Worm (Caenorhabditis elegans): Measurements from ENCODE around the gene R53.4.

Gene R53.4

DNA sequence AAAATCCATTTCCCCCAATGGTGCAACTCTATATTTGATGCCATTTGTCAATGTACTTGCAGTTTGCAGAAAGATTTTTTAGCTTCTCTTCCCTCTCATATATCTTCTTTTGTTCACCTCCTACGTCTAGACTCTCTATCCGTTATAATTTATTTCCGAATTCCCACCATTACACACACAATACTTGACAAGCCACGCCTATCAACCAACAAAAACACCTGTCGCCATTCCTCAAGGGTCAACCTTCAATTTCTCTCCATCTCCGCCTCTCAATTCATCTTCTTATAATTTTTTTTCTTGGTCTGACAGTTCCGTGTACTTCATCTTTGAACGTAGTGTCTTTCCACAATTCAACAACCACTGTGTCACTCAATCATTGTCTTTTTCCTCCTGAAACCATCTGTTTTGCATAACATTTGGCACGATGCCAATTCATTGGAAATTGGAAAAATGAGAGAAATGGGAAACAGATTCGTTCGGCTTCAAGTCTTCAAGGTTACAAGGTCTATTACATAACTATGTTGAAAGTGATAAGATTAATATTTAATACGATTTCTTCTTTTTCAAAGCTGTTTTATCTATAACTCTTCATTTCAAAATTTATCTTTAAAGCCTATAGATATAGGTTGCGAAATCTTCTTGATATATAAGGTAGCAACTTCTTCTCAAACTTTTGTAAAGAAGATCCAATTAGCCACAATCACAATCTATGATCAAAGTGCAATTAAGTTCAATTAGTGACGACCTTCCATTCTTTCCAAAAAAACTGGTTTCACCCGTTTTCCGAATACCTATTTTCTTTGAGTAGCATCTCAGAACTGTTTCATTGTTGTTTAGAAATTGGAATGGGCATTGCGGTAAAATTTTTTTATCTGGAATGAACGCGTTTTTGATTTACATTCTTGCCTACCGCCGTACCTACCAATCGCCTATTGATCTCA, 19.1 kb upstream of the R53.4 start:
- no peak for TF ChIP-seq unc-62 (GFP tag; optimal IDR thresholded peaks at IDR 0.05)

DNA sequence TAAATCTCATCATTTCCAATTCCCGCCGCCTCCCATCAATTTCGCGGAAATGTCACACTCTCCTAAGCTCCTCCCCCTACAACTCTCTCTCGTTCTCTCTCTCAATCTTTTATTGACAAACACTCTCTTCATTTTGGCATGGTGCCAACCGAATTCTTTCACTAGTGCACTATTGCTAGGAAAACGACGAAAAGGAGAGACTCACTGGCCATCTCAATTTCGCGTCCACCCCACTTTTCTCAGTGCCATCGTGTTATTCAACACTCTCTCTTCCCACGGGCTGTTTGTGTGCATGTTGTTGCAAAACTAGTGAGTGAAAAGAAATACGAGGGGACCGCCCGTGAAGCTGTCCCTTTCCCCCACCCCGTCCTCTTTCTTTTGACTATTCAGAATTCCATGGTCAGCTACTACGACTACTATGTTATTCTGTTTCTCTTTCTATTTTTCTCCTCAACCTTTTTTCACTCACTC, 17.1 kb upstream of the R53.4 start:
- TF ChIP-seq unc-62 (GFP tag; optimal IDR thresholded peaks at IDR 0.05) = no peak

DNA sequence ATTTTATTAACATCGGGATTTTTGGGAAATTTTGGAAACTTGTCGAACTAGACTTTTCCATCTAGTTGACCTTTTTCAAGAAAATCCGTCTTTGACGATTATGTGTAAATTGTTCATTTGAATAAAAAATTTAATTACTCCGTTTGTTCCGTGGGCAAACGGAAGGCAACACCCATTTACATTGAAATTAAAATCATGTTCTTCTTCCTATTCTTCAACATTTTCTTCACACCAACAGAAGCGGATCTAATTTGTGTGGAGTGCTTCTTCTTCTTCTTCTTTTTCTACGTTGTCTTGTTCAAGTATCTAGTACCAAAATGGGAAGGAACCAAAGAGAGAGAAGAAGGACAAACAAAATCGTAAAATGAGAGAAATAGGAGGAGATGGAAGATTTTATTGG, 14.6 kb upstream of the R53.4 start:
- TF ChIP-seq unc-62 (GFP tag; optimal IDR thresholded peaks at IDR 0.05) = no peak

DNA sequence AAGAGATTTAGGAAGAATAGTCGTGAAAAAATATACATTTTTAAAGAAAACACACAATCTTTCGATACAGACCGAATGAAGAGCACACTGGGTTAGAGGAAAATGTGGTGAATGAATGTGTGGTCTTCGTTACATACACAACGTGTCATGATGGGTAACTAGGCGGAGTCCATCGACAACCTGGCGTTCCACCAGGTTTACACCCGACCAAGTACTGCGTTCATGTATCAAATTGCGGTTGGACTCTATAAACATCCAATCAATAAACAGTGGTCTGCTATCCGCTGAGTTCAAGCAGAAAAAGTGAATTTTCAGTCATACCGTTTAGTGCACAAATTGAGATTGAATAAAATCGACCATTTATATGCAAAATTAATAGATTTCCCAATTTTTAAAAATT, 13.9 kb upstream of the R53.4 start, which contains the start of gene sdz-38:
TSS of gene sdz-38 (minus strand) at position 101 of the 400 bp plus-strand sequence.
- no peak for TF ChIP-seq unc-62 (GFP tag; optimal IDR thresholded peaks at IDR 0.05)

DNA sequence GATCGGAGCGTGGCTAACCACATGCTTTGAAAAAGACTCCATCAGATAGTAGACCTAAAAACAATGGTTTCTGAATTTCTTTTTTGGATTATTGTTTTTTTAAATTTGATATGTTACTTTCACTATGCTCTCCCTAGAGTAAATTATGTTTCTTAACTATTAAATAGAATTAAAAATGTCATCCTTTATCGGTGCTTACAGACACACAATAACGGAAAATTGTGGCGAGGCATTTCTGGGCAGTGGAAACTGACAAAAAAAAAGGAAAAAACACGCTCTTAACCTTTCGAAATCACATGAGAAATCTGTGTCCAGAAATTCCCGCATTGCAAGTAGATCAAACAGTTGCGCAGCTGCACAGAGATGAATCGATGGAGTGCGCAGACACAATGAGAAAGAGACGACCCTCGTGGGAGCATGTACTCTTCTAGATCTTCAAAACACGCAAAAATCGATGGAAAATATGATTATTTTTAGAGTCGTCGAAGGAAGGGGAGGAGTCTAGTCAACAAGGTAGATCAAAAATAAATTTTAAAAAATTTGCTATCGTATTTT, 12.3 kb upstream of the R53.4 start, which contains the start of gene ZK892.6:
TSS of gene ZK892.6 (minus strand) at position 51 of the 555 bp plus-strand sequence.
- TF ChIP-seq unc-62 (GFP tag; optimal IDR thresholded peaks at IDR 0.05) = no peak

DNA sequence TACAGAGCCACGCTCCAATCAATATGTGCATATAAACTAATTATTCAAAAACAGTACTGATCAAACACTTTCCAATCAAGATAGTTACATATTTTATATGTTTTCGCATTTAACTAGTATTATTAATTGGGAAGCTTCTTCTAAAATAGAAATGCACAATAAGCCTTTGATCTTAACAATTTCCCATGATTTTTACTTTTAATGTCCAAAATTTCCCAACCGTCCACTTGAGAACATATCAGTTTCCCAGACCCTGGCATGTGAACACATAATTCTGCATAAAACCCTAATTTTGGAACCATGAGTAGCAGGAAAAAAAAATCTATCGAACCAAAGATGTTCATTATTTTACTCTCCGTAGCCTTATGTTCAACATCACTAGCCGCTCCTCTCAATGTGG, 8.6 kb upstream of the R53.4 start, which contains the start of gene R53.8:
TSS of gene R53.8 (plus strand) at position 301 of the 400 bp plus-strand sequence.
- TF ChIP-seq unc-62 (GFP tag; optimal IDR thresholded peaks at IDR 0.05) = no peak

DNA sequence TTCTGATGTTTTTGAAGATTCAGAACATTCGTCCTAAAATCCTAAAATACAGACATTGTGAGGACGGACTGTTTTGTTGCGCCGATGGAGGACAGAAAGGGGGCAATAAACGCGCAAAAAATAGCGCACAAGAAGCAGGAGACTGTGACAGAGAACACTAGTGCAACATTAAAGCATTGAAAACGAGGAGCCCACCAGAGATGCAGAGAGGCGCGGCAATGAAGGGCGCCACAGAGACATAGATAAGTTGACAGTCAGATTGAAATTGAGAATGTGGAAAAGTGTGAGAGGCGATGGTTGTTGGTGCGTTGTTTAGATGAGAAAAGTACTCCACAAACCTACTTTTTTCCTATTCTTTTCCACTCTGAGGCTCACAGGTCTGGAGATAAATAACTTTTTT, 7.1 kb upstream of the R53.4 start, which contains the start of gene aakg-5:
TSS of gene aakg-5 (minus strand) at position 159 of the 400 bp plus-strand sequence.
- TF ChIP-seq unc-62 (GFP tag; optimal IDR thresholded peaks at IDR 0.05) = no peak

DNA sequence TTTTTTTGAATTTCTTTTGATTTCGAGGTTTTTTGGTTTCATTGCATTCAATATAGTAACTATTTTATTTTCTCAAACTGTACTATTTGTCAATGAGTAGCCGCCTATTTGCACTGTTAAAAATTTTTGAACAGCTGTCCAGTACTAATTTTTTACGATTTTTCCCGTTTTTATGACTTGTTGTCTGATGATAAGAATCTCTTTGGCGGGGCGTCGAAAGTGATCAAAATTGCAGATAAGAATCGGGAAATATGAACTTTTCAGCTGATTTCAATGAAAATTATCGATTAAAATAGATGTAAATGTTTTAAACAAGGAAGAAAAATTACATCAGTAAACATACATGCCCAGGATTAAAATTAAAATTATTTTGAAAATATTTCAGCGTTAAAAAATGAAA, 6.4 kb upstream of the R53.4 start:
- TF ChIP-seq unc-62 (GFP tag; optimal IDR thresholded peaks at IDR 0.05) = no peak

DNA sequence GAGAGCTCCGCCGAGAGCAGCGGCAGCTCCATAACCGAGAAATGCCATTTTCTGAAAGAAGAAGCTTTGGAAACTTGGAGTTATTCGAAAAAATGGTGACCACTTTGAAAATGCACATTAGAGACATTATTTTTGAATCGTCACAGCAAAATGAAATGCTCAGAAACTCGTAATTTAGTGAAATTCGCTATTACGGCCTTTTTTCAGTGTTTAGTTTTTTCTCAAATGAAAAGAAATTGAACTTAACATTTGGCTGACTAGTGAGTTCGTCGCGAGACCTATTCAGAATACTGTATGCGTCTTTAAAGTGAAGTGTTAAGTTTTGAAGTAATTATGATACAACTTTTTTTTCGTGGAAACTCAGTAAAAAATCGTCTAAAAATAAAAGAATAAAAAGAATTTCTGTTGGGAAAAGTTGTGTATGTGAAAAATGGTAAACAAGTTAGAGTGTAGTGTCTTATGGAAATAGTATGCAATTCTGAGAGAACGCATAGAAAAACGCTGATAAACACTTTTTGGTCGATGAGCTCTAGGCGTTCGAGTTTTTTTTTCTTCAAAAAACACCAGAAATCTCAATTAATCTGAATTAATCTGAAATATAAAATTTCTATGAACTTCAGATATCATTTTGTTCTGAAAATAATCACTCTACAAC, 2.7 kb upstream of the R53.4 start, which contains the start of gene R53.5:
TSS of gene R53.5 (minus strand) at position 51 of the 655 bp plus-strand sequence.
- TF ChIP-seq unc-62 (GFP tag; optimal IDR thresholded peaks at IDR 0.05) = no peak

DNA sequence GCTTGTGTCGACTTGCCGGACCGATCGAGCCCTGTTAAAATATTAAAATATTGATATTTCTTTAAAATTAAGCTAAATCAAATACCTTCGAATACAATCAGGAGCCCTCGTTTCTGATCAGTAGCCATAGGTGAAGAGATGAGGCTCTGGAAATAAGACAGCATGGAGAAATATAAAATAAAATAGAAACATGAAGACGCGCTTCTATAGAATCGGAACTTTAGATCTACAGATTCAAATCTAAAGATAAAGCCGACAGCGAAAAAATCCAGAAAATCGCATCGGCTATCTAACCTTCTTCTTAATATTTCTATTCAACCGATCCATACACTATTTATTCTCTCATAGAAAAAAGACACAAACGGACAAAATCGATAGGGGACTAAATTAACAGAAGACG, 895 bp downstream of the R53.4 start, which contains the start of gene dtmk-1:
TSS of gene dtmk-1 (minus strand) at position 146 of the 400 bp plus-strand sequence.
- TF ChIP-seq unc-62 (GFP tag; optimal IDR thresholded peaks at IDR 0.05) = no peak

DNA sequence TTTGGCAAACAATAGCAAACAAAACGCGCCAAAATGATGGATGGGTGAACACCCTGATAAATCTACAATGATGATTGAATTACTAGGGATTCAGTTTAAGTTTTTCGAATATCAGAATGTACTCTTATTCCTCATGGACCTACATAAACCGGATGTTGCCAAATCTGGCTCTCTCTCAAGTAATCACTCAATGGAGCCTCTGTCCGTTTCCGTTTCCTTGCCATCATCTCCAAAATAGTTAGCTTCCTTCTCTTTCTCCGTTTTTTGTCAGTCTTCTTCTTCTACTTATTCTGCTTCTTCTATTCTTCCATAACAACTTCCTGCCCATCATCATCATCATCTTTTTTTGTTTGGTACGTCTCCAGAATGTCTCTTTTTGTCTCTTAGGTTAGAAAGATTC, 2.5 kb downstream of the R53.4 start:
- TF ChIP-seq unc-62 (GFP tag; optimal IDR thresholded peaks at IDR 0.05) = no peak

DNA sequence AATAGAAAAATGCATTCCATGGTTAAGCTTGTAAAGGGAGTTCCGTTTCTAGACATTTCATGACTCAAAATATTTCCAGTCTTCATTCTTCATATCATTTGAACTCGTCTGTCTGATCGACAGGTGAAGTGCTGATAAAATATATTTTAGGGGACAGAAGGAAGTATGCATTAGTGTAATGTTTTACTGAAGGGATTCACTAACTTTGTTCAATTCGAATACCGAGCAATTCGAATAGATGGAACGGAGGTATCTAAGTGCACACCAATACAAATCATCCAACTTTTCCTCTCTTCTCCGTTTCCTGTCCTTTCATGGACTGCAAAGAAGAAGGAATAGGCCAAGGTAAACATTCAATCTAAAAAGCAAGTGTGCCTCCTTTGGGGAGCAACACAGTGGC, 4.0 kb downstream of the R53.4 start:
- TF ChIP-seq unc-62 (GFP tag; optimal IDR thresholded peaks at IDR 0.05) = no peak

DNA sequence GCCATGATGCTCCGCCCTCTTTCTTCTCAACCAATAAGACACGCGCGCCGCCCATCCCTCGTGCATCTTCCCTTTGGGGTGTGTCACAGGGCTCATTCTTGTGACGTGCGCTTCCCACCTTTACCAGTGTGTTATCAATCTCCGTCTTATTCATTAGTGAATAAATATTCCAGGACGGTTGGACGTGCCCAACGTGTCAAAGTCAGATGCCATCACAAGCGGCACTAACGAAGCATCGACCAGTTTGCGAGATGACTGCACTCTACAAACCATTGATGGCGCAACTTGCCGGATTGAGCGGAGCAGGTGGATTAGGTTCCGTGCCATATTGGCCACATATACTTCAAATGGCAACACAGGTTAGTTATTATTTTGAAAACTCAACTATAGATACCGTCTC, 7.7 kb downstream of the R53.4 start:
- TF ChIP-seq unc-62 (GFP tag; optimal IDR thresholded peaks at IDR 0.05) = no peak

DNA sequence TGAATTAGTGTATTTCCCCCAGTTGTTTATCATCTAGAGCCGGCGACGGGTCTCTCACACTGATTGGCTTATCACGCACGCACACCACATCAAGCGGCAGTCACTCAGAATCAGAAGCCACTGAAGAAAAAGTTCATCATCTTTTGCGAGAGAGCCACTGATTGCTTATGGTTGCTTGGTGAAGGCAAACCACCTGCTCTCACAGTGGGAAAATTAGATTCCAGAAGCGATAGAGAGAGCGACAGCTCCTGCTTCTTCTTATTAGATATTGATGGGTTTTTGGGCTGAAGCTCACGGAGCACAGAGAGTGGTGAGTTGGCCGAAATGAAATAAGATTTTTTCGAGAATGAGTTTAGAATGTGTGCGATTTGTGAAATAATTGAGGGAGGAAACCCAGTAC, 11.7 kb downstream of the R53.4 start:
- no peak for TF ChIP-seq unc-62 (GFP tag; optimal IDR thresholded peaks at IDR 0.05)

DNA sequence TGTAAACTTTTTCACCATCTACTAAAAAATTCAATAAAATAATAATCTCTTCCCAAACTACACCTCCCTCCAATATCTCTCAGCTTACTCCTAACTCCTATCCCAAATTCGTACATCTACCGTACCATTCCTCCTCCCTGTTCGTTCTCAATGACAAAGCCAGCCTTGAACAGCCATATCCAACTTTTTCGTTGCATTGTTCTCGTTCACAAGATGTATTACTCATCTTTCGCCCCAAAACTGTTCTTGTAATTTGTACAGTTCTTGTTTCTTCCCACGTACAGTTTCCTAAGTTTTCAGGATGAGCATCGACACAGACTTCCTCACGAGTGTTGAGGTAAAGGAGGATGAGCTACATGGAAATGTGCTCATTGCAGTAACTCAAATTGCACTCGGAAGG, 13.0 kb downstream of the R53.4 start, which contains the start of gene egl-43:
TSS of gene egl-43 (plus strand) at position 301 of the 400 bp plus-strand sequence.
- TF ChIP-seq unc-62 (GFP tag; optimal IDR thresholded peaks at IDR 0.05) = no peak

DNA sequence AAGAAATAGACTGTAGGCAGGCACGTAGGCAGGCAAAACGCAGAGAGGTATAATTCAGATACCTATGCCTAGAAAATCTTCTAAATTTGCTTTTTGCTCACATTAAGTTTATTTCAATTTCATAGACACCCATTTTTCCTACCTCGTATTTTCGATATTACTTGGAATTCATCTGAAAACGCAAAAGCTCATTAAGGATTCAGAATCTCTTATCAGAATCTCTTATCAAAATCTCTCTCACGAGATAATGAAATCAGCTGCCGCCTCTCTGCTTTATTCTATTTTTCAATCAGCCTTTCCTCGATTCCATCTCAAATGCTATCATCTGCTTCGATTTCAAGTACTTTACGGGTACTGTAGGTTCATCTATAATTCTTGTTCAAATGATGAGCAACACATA, 16.0 kb downstream of the R53.4 start:
- no peak for TF ChIP-seq unc-62 (GFP tag; optimal IDR thresholded peaks at IDR 0.05)
